Fruit fly (Drosophila melanogaster) whole organism, embryonic: ENCODE results near the gene Cbl.

Source experiments
- Abd-B ChIP-seq: fragments of 200-800 bp; sonication (Bioruptor generic); optimal IDR thresholded peaks from 2 replicates; lab custom pipeline; 2018; ENCODE audit warnings: missing biosample characterization, mild to moderate bottlenecking, missing genetic modification characterization, moderate library complexity
- Ada2b ChIP-seq: fragments of 200-800 bp; sonication (Bioruptor generic); IDR thresholded peaks from 2 replicates; pipeline ENCODE4 v1.3.6; 2022; ENCODE audit warnings: missing biosample characterization, missing genetic modification characterization
- Atf6 ChIP-seq: fragments of 200-800 bp; sonication (Bioruptor generic); IDR thresholded peaks from 2 replicates; pipeline ENCODE4 v1.3.6; 2022; ENCODE audit warnings: missing biosample characterization, missing genetic modification characterization
- B-H2 ChIP-seq: fragments of 200-800 bp; sonication (Bioruptor generic); optimal IDR thresholded peaks from 2 replicates; lab custom pipeline; 2018; ENCODE audit warnings: missing biosample characterization, mild to moderate bottlenecking, missing genetic modification characterization
- CG10431 ChIP-seq: fragments of 200-800 bp; sonication (Bioruptor generic); optimal IDR thresholded peaks from 3 replicates; lab custom pipeline; 2018; ENCODE audit warnings: missing biosample characterization, mild to moderate bottlenecking, missing genetic modification characterization
- CG1233 ChIP-seq: fragments of 200-800 bp; sonication (Bioruptor generic); optimal IDR thresholded peaks from 4 replicates; lab custom pipeline; 2018; ENCODE audit warnings: missing biosample characterization, mild to moderate bottlenecking, missing genetic modification characterization
- CG13296 ChIP-seq: fragments of 200-800 bp; sonication (Bioruptor generic); optimal IDR thresholded peaks from 3 replicates; lab custom pipeline; 2018; ENCODE audit warnings: missing biosample characterization, mild to moderate bottlenecking, missing genetic modification characterization
- CG15696 ChIP-seq: fragments of 200-800 bp; sonication (Bioruptor generic); optimal IDR thresholded peaks from 2 replicates; lab custom pipeline; 2019; ENCODE audit warnings: missing biosample characterization, mild to moderate bottlenecking, missing genetic modification characterization, moderate library complexity
- CG1647 ChIP-seq: fragments of 200-800 bp; sonication (Bioruptor generic); optimal IDR thresholded peaks from 3 replicates; lab custom pipeline; 2016; ENCODE audit warnings: missing biosample characterization, missing genetic modification characterization
- CG16813 ChIP-seq: fragments of 200-800 bp; sonication (Bioruptor generic); IDR thresholded peaks from 3 replicates; pipeline ENCODE4 v1.3.6; 2022; ENCODE audit warnings: missing biosample characterization, missing genetic modification characterization; ENCODE audit not compliant: partially characterized antibody
- CG18619 ChIP-seq: fragments of 200-800 bp; sonication (Bioruptor generic); optimal IDR thresholded peaks from 3 replicates; lab custom pipeline; 2017; ENCODE audit warnings: missing biosample characterization, mild to moderate bottlenecking, missing genetic modification characterization
- CG2116 ChIP-seq: fragments of 200-800 bp; sonication (Bioruptor generic); optimal IDR thresholded peaks from 3 replicates; lab custom pipeline; 2018; ENCODE audit warnings: missing biosample characterization, mild to moderate bottlenecking, missing genetic modification characterization
- CG30020 ChIP-seq: fragments of 200-800 bp; optimal IDR thresholded peaks from 2 replicates; lab custom pipeline; 2019; ENCODE audit warnings: missing biosample characterization, mild to moderate bottlenecking, missing genetic modification characterization, moderate library complexity
- CG3065 ChIP-seq: fragments of 200-800 bp; sonication (Bioruptor generic); optimal IDR thresholded peaks from 2 replicates; lab custom pipeline; 2016; ENCODE audit warnings: missing biosample characterization, missing genetic modification characterization
- CG31365 ChIP-seq: fragments of 200-800 bp; sonication (Bioruptor generic); optimal IDR thresholded peaks from 2 replicates; lab custom pipeline; 2018; ENCODE audit warnings: missing biosample characterization, mild to moderate bottlenecking, missing genetic modification characterization
- CG3163 ChIP-seq: fragments of 200-800 bp; sonication (Bioruptor generic); optimal IDR thresholded peaks from 3 replicates; lab custom pipeline; 2016; ENCODE audit warnings: missing biosample characterization, missing genetic modification characterization
- CG3726 ChIP-seq: fragments of 200-800 bp; sonication (Bioruptor generic); IDR thresholded peaks from 3 replicates; pipeline ENCODE4, ENCODE4 v1.3.6; 2022; ENCODE audit warnings: missing biosample characterization, missing genetic modification characterization
- CG7271 ChIP-seq: fragments of 200-800 bp; sonication (Bioruptor generic); optimal IDR thresholded peaks from 2 replicates; lab custom pipeline; 2018; ENCODE audit warnings: missing biosample characterization, mild to moderate bottlenecking, missing genetic modification characterization, moderate library complexity
- CG7745 ChIP-seq: fragments of 200-800 bp; sonication (Bioruptor generic); optimal IDR thresholded peaks from 2 replicates; lab custom pipeline; 2018; ENCODE audit warnings: missing biosample characterization, mild to moderate bottlenecking, missing genetic modification characterization, moderate library complexity
- CG7963 ChIP-seq: fragments of 200-800 bp; sonication (Bioruptor generic); IDR thresholded peaks from 3 replicates; pipeline ENCODE4 v1.3.6; 2022; ENCODE audit warnings: missing biosample characterization, missing genetic modification characterization; ENCODE audit not compliant: partially characterized antibody
- D19A ChIP-seq: fragments of 200-800 bp; optimal IDR thresholded peaks from 3 replicates; lab custom pipeline; 2019; ENCODE audit warnings: missing biosample characterization, mild to moderate bottlenecking, missing genetic modification characterization, moderate library complexity
- Doc3 ChIP-seq: fragments of 200-800 bp; sonication (Bioruptor generic); IDR thresholded peaks from 3 replicates; pipeline ENCODE4 v1.3.6; 2022; ENCODE audit warnings: missing biosample characterization, missing genetic modification characterization; ENCODE audit not compliant: partially characterized antibody
- Max ChIP-seq: fragments of 200-800 bp; sonication (Bioruptor generic); optimal IDR thresholded peaks from 2 replicates; lab custom pipeline; 2016; ENCODE audit warnings: missing biosample characterization, mild to moderate bottlenecking, missing genetic modification characterization
- NC2α ChIP-seq: fragments of 200-800 bp; sonication (Bioruptor generic); optimal IDR thresholded peaks from 2 replicates; lab custom pipeline; 2016; ENCODE audit warnings: missing biosample characterization, missing genetic modification characterization
- Nf-YC ChIP-seq: fragments of 200-800 bp; optimal IDR thresholded peaks from 3 replicates; lab custom pipeline; 2019; ENCODE audit warnings: missing biosample characterization, mild to moderate bottlenecking, missing genetic modification characterization, moderate library complexity
- Spps ChIP-seq: fragments of 200-800 bp; sonication (Bioruptor generic); optimal IDR thresholded peaks from 2 replicates; lab custom pipeline; 2018; ENCODE audit warnings: missing biosample characterization, mild to moderate bottlenecking, missing genetic modification characterization
- Sry-δ ChIP-seq: fragments of 200-800 bp; sonication (Bioruptor generic); optimal IDR thresholded peaks from 2 replicates; lab custom pipeline; 2016; ENCODE audit warnings: missing biosample characterization, missing genetic modification characterization
- TFAM ChIP-seq: fragments of 200-800 bp; sonication (Bioruptor generic); optimal IDR thresholded peaks from 2 replicates; lab custom pipeline; 2017; ENCODE audit warnings: missing biosample characterization, missing genetic modification characterization, inconsistent platforms
- abd-A ChIP-seq: fragments of 200-800 bp; sonication (Bioruptor generic); optimal IDR thresholded peaks from 3 replicates; lab custom pipeline; 2019; ENCODE audit warnings: missing biosample characterization, mild to moderate bottlenecking, missing genetic modification characterization, moderate library complexity
- ara ChIP-seq: fragments of 200-800 bp; sonication (Bioruptor generic); IDR thresholded peaks from 2 replicates; pipeline ENCODE4 v1.3.6; 2022; ENCODE audit warnings: missing biosample characterization, missing genetic modification characterization
- chm ChIP-seq: fragments of 200-800 bp; sonication (Bioruptor generic); IDR thresholded peaks from 2 replicates; pipeline ENCODE4 v1.3.6; 2022; ENCODE audit warnings: missing biosample characterization, missing genetic modification characterization
- emc ChIP-seq: fragments of 200-800 bp; sonication (Bioruptor generic); optimal IDR thresholded peaks from 2 replicates; lab custom pipeline; 2016; ENCODE audit warnings: missing biosample characterization, missing genetic modification characterization
- fu2 ChIP-seq: fragments of 200-800 bp; sonication (Bioruptor generic); optimal IDR thresholded peaks from 2 replicates; lab custom pipeline; 2016; ENCODE audit warnings: missing biosample characterization, missing genetic modification characterization
- hb ChIP-seq: fragments of 200-800 bp; sonication (Bioruptor generic); IDR thresholded peaks from 3 replicates; pipeline ENCODE4 v1.3.6; 2022; ENCODE audit warnings: missing biosample characterization, missing genetic modification characterization; ENCODE audit not compliant: partially characterized antibody
- ind ChIP-seq: fragments of 200-800 bp; sonication (Bioruptor generic); optimal IDR thresholded peaks from 3 replicates; lab custom pipeline; 2016; ENCODE audit warnings: missing biosample characterization, missing genetic modification characterization
- kay ChIP-seq: fragments of 200-800 bp; sonication (Bioruptor generic); optimal IDR thresholded peaks from 2 replicates; lab custom pipeline; 2016; ENCODE audit warnings: missing biosample characterization, missing genetic modification characterization
- klu ChIP-seq: fragments of 200-800 bp; sonication (Bioruptor generic); IDR thresholded peaks from 2 replicates; pipeline ENCODE4 v1.3.6; 2022; ENCODE audit warnings: missing biosample characterization, missing genetic modification characterization
- lilli ChIP-seq: fragments of 200-800 bp; sonication (Bioruptor generic); optimal IDR thresholded peaks from 3 replicates; lab custom pipeline; 2016; ENCODE audit warnings: missing biosample characterization, missing genetic modification characterization
- lola ChIP-seq, 3 experiments: fragments of >200 bp in 2 of 3; fragments of 200-800 bp in 1 of 3; sonication (Bioruptor generic) in 1 of 3; optimal IDR thresholded peaks; 2 replicates each; lab custom pipeline; 2017 to 2019; ENCODE audit warnings: missing biosample characterization in 3 of 3, missing genetic modification characterization in 3 of 3, mild to moderate bottlenecking in 1 of 3, moderate library complexity in 1 of 3
- oc ChIP-seq: fragments of 200-800 bp; sonication (Bioruptor generic); optimal IDR thresholded peaks from 2 replicates; lab custom pipeline; 2018; ENCODE audit warnings: missing biosample characterization, mild to moderate bottlenecking, missing genetic modification characterization, moderate library complexity
- odd ChIP-seq: fragments of 200-800 bp; sonication (Bioruptor generic); optimal IDR thresholded peaks from 2 replicates; lab custom pipeline; 2017; ENCODE audit warnings: missing biosample characterization, mild to moderate bottlenecking, missing genetic modification characterization
- schlank ChIP-seq: fragments of 200-800 bp; sonication (Bioruptor generic); optimal IDR thresholded peaks from 2 replicates; lab custom pipeline; 2018; ENCODE audit warnings: missing biosample characterization, mild to moderate bottlenecking, missing genetic modification characterization
- sens-2 ChIP-seq: fragments of 200-800 bp; sonication (Bioruptor generic); IDR thresholded peaks from 2 replicates; pipeline ENCODE4 v1.3.6; 2022; ENCODE audit warnings: missing biosample characterization, missing genetic modification characterization
- trem ChIP-seq: fragments of 200-800 bp; optimal IDR thresholded peaks from 3 replicates; lab custom pipeline; 2019; ENCODE audit warnings: missing biosample characterization, mild to moderate bottlenecking, missing genetic modification characterization, moderate library complexity
- ttk ChIP-seq: fragments of 200-800 bp; sonication (Bioruptor generic); IDR thresholded peaks from 2 replicates; pipeline ENCODE4 v2.1.2; 2022; ENCODE audit warnings: missing biosample characterization, missing genetic modification characterization
- unc-4 ChIP-seq: fragments of 200-800 bp; sonication (Bioruptor generic); IDR thresholded peaks from 2 replicates; pipeline ENCODE4 v1.3.6; 2022; ENCODE audit warnings: missing biosample characterization, missing genetic modification characterization; ENCODE audit not compliant: partially characterized antibody
- vfl ChIP-seq: fragments of 200-800 bp; sonication (Bioruptor generic); optimal IDR thresholded peaks from 2 replicates; lab custom pipeline; 2016; ENCODE audit warnings: missing biosample characterization, missing genetic modification characterization
- vnd ChIP-seq: fragments of 200-800 bp; sonication (Bioruptor generic); IDR thresholded peaks from 3 replicates; pipeline ENCODE4 v1.3.6; 2022; ENCODE audit warnings: missing biosample characterization, missing genetic modification characterization; ENCODE audit not compliant: partially characterized antibody

The Cbl gene

dm6 chr3L:8455015-8455908, 30.5 kb downstream of the Cbl start (continued):
- TF ChIP-seq CG7271 (tag; lab: Kevin White, UChicago) (peak; percentile 42), fu2 (GFP tag; lab: Kevin White, UChicago) (no peak), TFAM (GFP tag; lab: Kevin White, UChicago) (peak; percentile 18), CG31365 (no peak), CG18619 (GFP tag; lab: Kevin White, UChicago) (peak; percentile 89), CG1647 (GFP tag; lab: Kevin White, UChicago) (peak; percentile 51), B-H2 (GFP tag; lab: Kevin White, UChicago) (peak; percentile 35), odd (GFP tag; lab: Kevin White, UChicago) (peak; percentile 88), CG7745 (tag; lab: Kevin White, UChicago) (no peak), ind (GFP tag; lab: Kevin White, UChicago) (peak; percentile 84), vfl (peak; percentile 44), Atf6 (GFP tag; lab: Robert Waterston, UW) (peak; percentile 90), D19A (tag; lab: Kevin White, UChicago) (peak; percentile 90), lilli (GFP tag; lab: Kevin White, UChicago) (peak; percentile 73), CG3726 (peak; percentile 61; the same call in 1 of the 3 replicates), CG3163 (GFP tag; lab: Kevin White, UChicago) (no peak), unc-4 (GFP tag; lab: Robert Waterston, UW) (no peak), lola (GFP tag; optimal IDR thresholded peaks at IDR 0.05; lab: Kevin White, UChicago) (peak in 1 of 3 experiments; percentile 76), trem (peak; percentile 77), CG15696 (tag; lab: Kevin White, UChicago) (peak; percentile 40), CG2116 (GFP tag; lab: Kevin White, UChicago) (peak; percentile 64), sens-2 (GFP tag; lab: Robert Waterston, UW) (no peak), abd-A (tag; lab: Kevin White, UChicago) (peak; percentile 32), ara (no peak; the same call in 1 of the 2 replicates), ttk (GFP tag; lab: Robert Waterston, UW) (peak; percentile 47; the same call in 1 of the 2 replicates), Spps (tag; lab: Kevin White, UChicago) (peak; percentile 77), CG10431 (GFP tag; lab: Kevin White, UChicago) (peak; percentile 63), Doc3 (GFP tag; lab: Robert Waterston, UW) (no peak), NC2α (GFP tag; lab: Kevin White, UChicago) (no peak), schlank (tag; lab: Kevin White, UChicago) (peak; percentile 57), vnd (GFP tag; lab: Robert Waterston, UW) (no peak), CG7963 (GFP tag; lab: Robert Waterston, UW) (no peak), CG13296 (peak; percentile 95), Max (peak; percentile 91), kay (GFP tag; lab: Kevin White, UChicago) (peak; percentile 64), CG30020 (tag; lab: Kevin White, UChicago) (peak; percentile 48), CG1233 (GFP tag; lab: Kevin White, UChicago) (peak; percentile 75), CG16813 (GFP tag; lab: Robert Waterston, UW) (no peak), CG3065 (GFP tag; lab: Kevin White, UChicago) (peak; percentile 35), Nf-YC (peak; percentile 85), Sry-δ (peak; percentile 17), chm (GFP tag; lab: Robert Waterston, UW) (peak; percentile 23; the same call in 1 of the 2 replicates), oc (tag; lab: Kevin White, UChicago) (peak; percentile 84), Ada2b (GFP tag; lab: Robert Waterston, UW) (peak; percentile 67), Abd-B (peak; percentile 63), hb (GFP tag; lab: Robert Waterston, UW) (no peak), emc (GFP tag; lab: Kevin White, UChicago) (no peak), klu (GFP tag; lab: Robert Waterston, UW) (peak; percentile 47; the same call in 1 of the 2 replicates)
